Worm (Caenorhabditis elegans) whole organism, young adult: Measurements from ENCODE around the gene F49C5.5.

Experiments
- B0261.1 ChIP-seq: sonication (generic microtip); optimal IDR thresholded peaks from 2 replicates; lab custom pipeline; 2016; ENCODE audit warnings: mild to moderate bottlenecking, missing genetic modification characterization, moderate library complexity, missing compliant biosample characterization
- F49E8.2 ChIP-seq: sonication (generic microtip); optimal IDR thresholded peaks from 3 replicates; lab custom pipeline; 2017; ENCODE audit warnings: missing genetic modification characterization, mild to moderate bottlenecking, missing compliant biosample characterization, antibody characterized with exemption, moderate library complexity; ENCODE audit not compliant: insufficient read depth
- F52B5.7 ChIP-seq: sonication (generic microtip); optimal IDR thresholded peaks from 2 replicates; lab custom pipeline; 2016; ENCODE audit warnings: mild to moderate bottlenecking, missing genetic modification characterization, missing compliant biosample characterization
- ZK185.1 ChIP-seq: sonication (generic microtip); optimal IDR thresholded peaks from 2 replicates; lab custom pipeline; 2016; ENCODE audit warnings: mild to moderate bottlenecking, missing genetic modification characterization, missing compliant biosample characterization; ENCODE audit not compliant: poor library complexity, severe bottlenecking
- akir-1 ChIP-seq: fragments of 200-800 bp; sonication (Bioruptor generic); optimal IDR thresholded peaks from 2 replicates; lab custom pipeline; 2018; ENCODE audit warnings: mild to moderate bottlenecking, missing genetic modification characterization, moderate library complexity, missing compliant biosample characterization
- ama-1 ChIP-seq, 3 experiments: fragments of 150-350 bp in 1 of 3; sonication (generic microtip) in 2 of 3; optimal IDR thresholded peaks; 2 replicates each; lab custom pipeline; 2014 to 2018; ENCODE audit warnings: missing biosample characterization in 2 of 3, missing genetic modification characterization in 2 of 3, missing genetic modification reagents in 2 of 3
- atf-7 ChIP-seq: sonication (generic microtip); optimal IDR thresholded peaks from 2 replicates; lab custom pipeline; 2017; ENCODE audit warnings: mild to moderate bottlenecking, missing genetic modification characterization, missing compliant biosample characterization
- athp-1 ChIP-seq: sonication (generic microtip); optimal IDR thresholded peaks from 2 replicates; lab custom pipeline; 2017; ENCODE audit warnings: mild to moderate bottlenecking, missing genetic modification characterization, missing compliant biosample characterization
- ceh-91 ChIP-seq: fragments of 200-800 bp; sonication (Bioruptor generic); IDR thresholded peaks from 2 replicates; pipeline ENCODE4 v1.3.6; 2022; ENCODE audit warnings: missing genetic modification reagents, missing genetic modification characterization, missing compliant biosample characterization
- die-1 ChIP-seq: sonication (generic microtip); optimal IDR thresholded peaks from 2 replicates; lab custom pipeline; 2016; ENCODE audit warnings: missing genotype, mild to moderate bottlenecking, missing genetic modification characterization, missing compliant biosample characterization
- dox-1 ChIP-seq: fragments of 200-800 bp; sonication (Bioruptor generic); IDR thresholded peaks from 2 replicates; pipeline ENCODE4 v1.3.6; 2022; ENCODE audit warnings: missing genetic modification reagents, missing genetic modification characterization, missing compliant biosample characterization
- dpl-1 ChIP-seq: fragments of 150-350 bp; optimal IDR thresholded peaks from 2 replicates; lab custom pipeline; 2014; ENCODE audit warnings: missing biosample characterization, missing genetic modification reagents, missing genetic modification characterization
- efl-1 ChIP-seq: fragments of 150-350 bp; optimal IDR thresholded peaks from 2 replicates; lab custom pipeline; 2014; ENCODE audit warnings: missing biosample characterization, missing genetic modification reagents, missing genetic modification characterization
- egl-18 ChIP-seq: fragments of 200-800 bp; sonication (Bioruptor generic); IDR thresholded peaks from 2 replicates; pipeline ENCODE4 v1.3.6; 2022; ENCODE audit warnings: missing genetic modification reagents, missing genetic modification characterization, missing compliant biosample characterization
- egl-44 ChIP-seq: fragments of 200-800 bp; sonication (Bioruptor generic); IDR thresholded peaks from 2 replicates; pipeline ENCODE4 v1.3.6; 2022; ENCODE audit warnings: missing genetic modification reagents, missing genetic modification characterization, missing compliant biosample characterization
- ekl-4 ChIP-seq: fragments of 200-800 bp; sonication (Bioruptor generic); IDR thresholded peaks from 2 replicates; pipeline ENCODE4 v1.3.6; 2022; ENCODE audit warnings: missing genetic modification reagents, missing genetic modification characterization, missing compliant biosample characterization
- fkh-3 ChIP-seq: sonication (generic microtip); optimal IDR thresholded peaks from 2 replicates; lab custom pipeline; 2016; ENCODE audit warnings: mild to moderate bottlenecking, missing genetic modification characterization, missing compliant biosample characterization
- him-1 ChIP-seq: sonication (generic microtip); optimal IDR thresholded peaks from 2 replicates; lab custom pipeline; 2016; ENCODE audit warnings: missing genotype, missing genetic modification reagents, missing genetic modification characterization, missing compliant biosample characterization
- hlh-12 ChIP-seq: sonication (generic microtip); optimal IDR thresholded peaks from 2 replicates; lab custom pipeline; 2016; ENCODE audit warnings: missing genetic modification characterization, missing compliant biosample characterization
- hlh-26 ChIP-seq: fragments of 200-800 bp; sonication (Bioruptor generic); conservative IDR thresholded peaks from 2 replicates; pipeline ENCODE4 v1.3.6; 2022; ENCODE audit warnings: missing genetic modification reagents, missing genetic modification characterization, missing compliant biosample characterization
- hmg-1.2 ChIP-seq: fragments of 200-800 bp; sonication (Bioruptor generic); IDR thresholded peaks from 2 replicates; pipeline ENCODE4 v1.3.6; 2022; ENCODE audit warnings: missing genetic modification reagents, missing genetic modification characterization, missing compliant biosample characterization
- hrde-1 ChIP-seq: sonication (generic microtip); optimal IDR thresholded peaks from 2 replicates; lab custom pipeline; 2016; ENCODE audit warnings: missing genetic modification characterization, mild to moderate bottlenecking, missing compliant biosample characterization, moderate library complexity, missing genotype, missing genetic modification reagents, borderline replicate concordance
- hsf-1 ChIP-seq: fragments of 200-800 bp; sonication (Bioruptor generic); IDR thresholded peaks from 2 replicates; pipeline ENCODE4 v1.3.6; 2022; ENCODE audit warnings: missing genetic modification reagents, missing genetic modification characterization, missing compliant biosample characterization
- let-526 ChIP-seq: fragments of 200-800 bp; sonication (Bioruptor generic); IDR thresholded peaks from 2 replicates; pipeline ENCODE4 v1.3.6; 2022; ENCODE audit warnings: missing genetic modification reagents, missing genetic modification characterization, missing compliant biosample characterization
- lin-26 ChIP-seq: fragments of 200-800 bp; sonication (Bioruptor generic); IDR thresholded peaks from 2 replicates; pipeline ENCODE4 v1.3.6; 2022; ENCODE audit warnings: missing genetic modification reagents, missing genetic modification characterization, missing compliant biosample characterization
- lin-54 ChIP-seq: fragments of 200-800 bp; sonication (Bioruptor generic); optimal IDR thresholded peaks from 2 replicates; lab custom pipeline; 2018; ENCODE audit warnings: mild to moderate bottlenecking, missing genetic modification characterization, missing compliant biosample characterization
- madf-6 ChIP-seq: fragments of 200-800 bp; sonication (Bioruptor generic); IDR thresholded peaks from 2 replicates; pipeline ENCODE4 v1.3.6; 2022; ENCODE audit warnings: missing genetic modification reagents, missing genetic modification characterization, missing compliant biosample characterization
- mes-4 ChIP-seq: sonication (generic microtip); optimal IDR thresholded peaks from 2 replicates; lab custom pipeline; 2016; ENCODE audit warnings: missing genotype, missing genetic modification characterization, missing compliant biosample characterization
- mxl-1 ChIP-seq: sonication (generic microtip); optimal IDR thresholded peaks from 2 replicates; lab custom pipeline; 2016; ENCODE audit warnings: missing genetic modification characterization, missing compliant biosample characterization
- nfyb-1 ChIP-seq: fragments of 200-800 bp; sonication (Bioruptor generic); IDR thresholded peaks from 2 replicates; pipeline ENCODE4 v1.3.6; 2022; ENCODE audit warnings: missing genetic modification reagents, missing genetic modification characterization, missing compliant biosample characterization
- nhr-80 ChIP-seq: sonication (generic microtip); optimal IDR thresholded peaks from 2 replicates; lab custom pipeline; 2016; ENCODE audit warnings: missing genetic modification characterization, missing compliant biosample characterization
- nhr-90 ChIP-seq: sonication (generic microtip); optimal IDR thresholded peaks from 2 replicates; lab custom pipeline; 2016; ENCODE audit warnings: missing genotype, mild to moderate bottlenecking, missing genetic modification characterization, missing compliant biosample characterization
- rcor-1 ChIP-seq: fragments of 200-800 bp; sonication (Bioruptor generic); IDR thresholded peaks from 2 replicates; pipeline ENCODE4 v1.3.6; 2022; ENCODE audit warnings: missing genetic modification reagents, missing genetic modification characterization, missing compliant biosample characterization
- snpc-1.1 ChIP-seq: sonication (generic microtip); optimal IDR thresholded peaks from 2 replicates; lab custom pipeline; 2017; ENCODE audit warnings: missing genetic modification characterization, mild to moderate bottlenecking, missing compliant biosample characterization, antibody characterized with exemption, moderate library complexity, missing genotype, missing genetic modification reagents; ENCODE audit not compliant: insufficient read depth
- snpc-1.3 ChIP-seq: sonication (generic microtip); optimal IDR thresholded peaks from 2 replicates; lab custom pipeline; 2017; ENCODE audit warnings: missing genetic modification characterization, mild to moderate bottlenecking, missing compliant biosample characterization, antibody characterized with exemption, moderate library complexity, missing genotype, missing genetic modification reagents; ENCODE audit not compliant: insufficient read depth
- snpc-3.4 ChIP-seq: sonication (generic microtip); optimal IDR thresholded peaks from 2 replicates; lab custom pipeline; 2017; ENCODE audit warnings: missing genetic modification characterization, mild to moderate bottlenecking, missing compliant biosample characterization, antibody characterized with exemption, moderate library complexity, missing genotype, missing genetic modification reagents
- snpc-4 ChIP-seq, 5 experiments: fragments of 150-350 bp in 1 of 5; sonication (generic microtip) in 4 of 5; optimal IDR thresholded peaks; 2 replicates each; lab custom pipeline; 2014 to 2018; ENCODE audit warnings: missing genetic modification characterization in 5 of 5, missing biosample characterization in 3 of 5, antibody characterized with exemption in 2 of 5, mild to moderate bottlenecking in 2 of 5, missing compliant biosample characterization in 2 of 5, missing genotype in 2 of 5, moderate library complexity in 2 of 5, missing genetic modification reagents in 1 of 5
- sptf-2 ChIP-seq: fragments of 200-800 bp; sonication (Bioruptor generic); optimal IDR thresholded peaks from 2 replicates; lab custom pipeline; 2018; ENCODE audit warnings: mild to moderate bottlenecking, missing genetic modification characterization, missing compliant biosample characterization
- unc-130 ChIP-seq: sonication (generic microtip); optimal IDR thresholded peaks from 2 replicates; lab custom pipeline; 2016; ENCODE audit warnings: missing genetic modification reagents, missing genetic modification characterization, missing compliant biosample characterization
- xnd-1 ChIP-seq: sonication (generic microtip); optimal IDR thresholded peaks from 2 replicates; lab custom pipeline; 2016; ENCODE audit warnings: missing genotype, missing genetic modification reagents, missing genetic modification characterization, missing compliant biosample characterization
- ztf-18 ChIP-seq: sonication (generic microtip); optimal IDR thresholded peaks from 2 replicates; lab custom pipeline; 2016; ENCODE audit warnings: missing genotype, mild to moderate bottlenecking, missing genetic modification characterization, missing compliant biosample characterization
- ztf-25 ChIP-seq: fragments of 200-800 bp; sonication (Bioruptor generic); IDR thresholded peaks from 2 replicates; pipeline ENCODE4 v1.3.6; 2022; ENCODE audit warnings: missing genetic modification reagents, missing genetic modification characterization, missing compliant biosample characterization

The F49C5.5 gene

ce11 chrII:12542594-12542997, 3.7 kb downstream of the F49C5.5 start (continued):
- TF ChIP-seq snpc-1.3 (tag; lab: Kevin White, UChicago), result peak; percentile 29
- TF ChIP-seq snpc-4 (GFP tag; optimal IDR thresholded peaks at IDR 0.05; lab: Kevin White, UChicago), result peak; percentile 40
- peak in 1 of 4 experiments; percentile 30 for TF ChIP-seq snpc-4 (tag; optimal IDR thresholded peaks at IDR 0.05; lab: Kevin White, UChicago)
- no peak for TF ChIP-seq sptf-2 (GFP tag; lab: Kevin White, UChicago)
- TF ChIP-seq dpl-1, result no peak
- peak; percentile 42 for TF ChIP-seq ztf-18 (tag; lab: Kevin White, UChicago)
- TF ChIP-seq efl-1 (GFP tag; lab: Kevin White, UChicago), result peak; percentile 21
- peak; percentile 90 for TF ChIP-seq lin-26 (GFP tag; lab: Robert Waterston, UW)
- peak; percentile 44 for TF ChIP-seq snpc-1.1
- TF ChIP-seq nhr-80 (tag; lab: Kevin White, UChicago), result peak; percentile 39
- TF ChIP-seq hsf-1 (GFP tag; lab: Robert Waterston, UW), result no peak
- TF ChIP-seq fkh-3 (tag; lab: Kevin White, UChicago), result peak; percentile 27
- TF ChIP-seq athp-1 (tag; lab: Kevin White, UChicago), result peak; percentile 19
- TF ChIP-seq nhr-90 (tag; lab: Kevin White, UChicago), result peak; percentile 67
- TF ChIP-seq egl-18 (GFP tag; lab: Robert Waterston, UW), result no peak
- no peak for TF ChIP-seq ceh-91
- no peak for TF ChIP-seq xnd-1 (tag; lab: Kevin White, UChicago)
- no peak for TF ChIP-seq hlh-12
- TF ChIP-seq F49E8.2 (tag; lab: Kevin White, UChicago), result peak; percentile 11
- TF ChIP-seq hmg-1.2 (GFP tag; lab: Robert Waterston, UW), result peak; percentile 48
- TF ChIP-seq akir-1 (GFP tag; lab: Kevin White, UChicago), result no peak
- no peak for TF ChIP-seq F52B5.7
- no peak for TF ChIP-seq hlh-26 (GFP tag; lab: Robert Waterston, UW)
- no peak for TF ChIP-seq let-526
- peak; percentile 72 for TF ChIP-seq nfyb-1 (GFP tag; lab: Robert Waterston, UW)
- TF ChIP-seq ama-1 (optimal IDR thresholded peaks at IDR 0.05; lab: Kevin White, UChicago), result no peak
- no peak for TF ChIP-seq ama-1 (GFP tag; optimal IDR thresholded peaks at IDR 0.05; lab: Kevin White, UChicago)
- peak; percentile 69 for TF ChIP-seq die-1 (tag; lab: Kevin White, UChicago)
- peak; percentile 36; the same call in 1 of the 2 replicates for TF ChIP-seq ztf-25 (GFP tag; lab: Robert Waterston, UW)
- peak; percentile 41 for TF ChIP-seq madf-6 (GFP tag; lab: Robert Waterston, UW)
- peak; percentile 48 for TF ChIP-seq ZK185.1 (tag; lab: Kevin White, UChicago)
- TF ChIP-seq ekl-4 (GFP tag; lab: Robert Waterston, UW), result 0 out of 2 replicates have a peak, but pooled peaks have one; percentile 21
- TF ChIP-seq hrde-1 (tag; lab: Kevin White, UChicago), result peak; percentile 67
- TF ChIP-seq atf-7 (tag; lab: Kevin White, UChicago), result peak; percentile 20
- TF ChIP-seq snpc-3.4, result peak; percentile 54
- peak; percentile 5 for TF ChIP-seq unc-130 (GFP tag; lab: Kevin White, UChicago)
- TF ChIP-seq him-1 (tag; lab: Kevin White, UChicago), result peak; percentile 42
- TF ChIP-seq B0261.1 (tag; lab: Kevin White, UChicago), result peak; percentile 68
- peak; percentile 34 for TF ChIP-seq mxl-1
- peak; percentile 1 for TF ChIP-seq lin-54 (GFP tag; lab: Kevin White, UChicago)
- TF ChIP-seq egl-44 (GFP tag; lab: Robert Waterston, UW), result peak; percentile 30; the same call in 1 of the 2 replicates
- TF ChIP-seq rcor-1 (GFP tag; lab: Robert Waterston, UW), result 0 out of 2 replicates have a peak, but pooled peaks have one; percentile 34
- peak; percentile 39 for TF ChIP-seq mes-4 (tag; lab: Kevin White, UChicago)
- peak; percentile 57; the same call in 1 of the 2 replicates for TF ChIP-seq dox-1 (GFP tag; lab: Robert Waterston, UW)
